Worm (Caenorhabditis elegans) whole organism, midembryonic: ENCODE data around the gene ptr-3.

ENCODE experiments used
- cog-1 ChIP-seq: sonication (generic microtip); optimal IDR thresholded peaks from 2 replicates; lab custom pipeline; 2016; ENCODE audit warnings: missing genetic modification characterization, missing compliant biosample characterization
- flt-1 ChIP-seq: fragments of 200-800 bp; sonication (Bioruptor generic); IDR thresholded peaks from 2 replicates; pipeline ENCODE4 v1.3.6; 2022; ENCODE audit warnings: missing genetic modification characterization, missing compliant biosample characterization
- tab-1 ChIP-seq: fragments of 200-800 bp; sonication (Bioruptor generic); IDR thresholded peaks from 2 replicates; pipeline ENCODE4 v1.3.6; 2022; ENCODE audit warnings: missing genetic modification characterization, missing compliant biosample characterization
- ztf-23 ChIP-seq: fragments of 200-800 bp; sonication (Bioruptor generic); IDR thresholded peaks from 2 replicates; pipeline ENCODE4 v1.3.6; 2022; ENCODE audit warnings: missing genetic modification reagents, missing genetic modification characterization, missing compliant biosample characterization

ce11 chrII:372235-372634, 4.9 kb upstream of the ptr-3 start:
- TF ChIP-seq flt-1 (GFP tag; lab: Robert Waterston, UW) (no peak), tab-1 (GFP tag; lab: Robert Waterston, UW) (no peak), ztf-23 (GFP tag; lab: Robert Waterston, UW) (no peak), cog-1 (tag; lab: Kevin White, UChicago) (no peak)
